Worm (Caenorhabditis elegans): ENCODE results near the gene gei-6.

The gei-6 gene

ce11 chrV:7196498-7196966, 34.1 kb downstream of the gei-6 start, which contains the start of gene F09G2.2 (continued):
- TF ChIP-seq attf-3 (GFP tag; conservative IDR thresholded peaks at IDR 0.05) (peak; percentile 73), F37B4.10 (GFP tag; IDR thresholded peaks at IDR 0.05) (no peak), lin-40 (tag; optimal IDR thresholded peaks at IDR 0.05) (peak; percentile 86), B0336.3 (GFP tag; IDR thresholded peaks at IDR 0.05) (peak; percentile 84), ztf-18 (tag; optimal IDR thresholded peaks at IDR 0.05) (peak; percentile 70), lin-35 (GFP tag; optimal IDR thresholded peaks at IDR 0.05) (peak; percentile 3 to 93 (median 10)), nhr-80 (tag; optimal IDR thresholded peaks at IDR 0.05) (peak; percentile 90), xnd-1 (tag; optimal IDR thresholded peaks at IDR 0.05) (peak; percentile 77), F33H1.4 (GFP tag; IDR thresholded peaks at IDR 0.05) (peak; percentile 79), ztf-25 (GFP tag; IDR thresholded peaks at IDR 0.05) (0 out of 2 replicates have a peak, but pooled peaks have one; percentile 40), bed-2 (GFP tag; IDR thresholded peaks at IDR 0.05) (no peak), tlf-1 (GFP tag; optimal IDR thresholded peaks at IDR 0.05) (peak; percentile 84), zfh-2 (GFP tag; conservative IDR thresholded peaks at IDR 0.05) (peak; percentile 90), T07F8.4 (tag; optimal IDR thresholded peaks at IDR 0.05) (no peak), efl-1 (GFP tag; optimal IDR thresholded peaks at IDR 0.05) (peak; percentile 88), Y67H2A.10 (GFP tag; conservative IDR thresholded peaks at IDR 0.05) (peak; percentile 76; the same call in 1 of the 2 replicates), ceh-27 (GFP tag; optimal IDR thresholded peaks at IDR 0.05) (peak; percentile 88), B0035.1 (tag; optimal IDR thresholded peaks at IDR 0.05) (peak; percentile 0), ceh-91 (GFP tag; IDR thresholded peaks at IDR 0.05) (peak; percentile 82), attf-5 (GFP tag; optimal IDR thresholded peaks at IDR 0.05) (peak; percentile 96), ZK185.1 (tag; optimal IDR thresholded peaks at IDR 0.05; ENCODE audit: poor library complexity, severe bottlenecking) (peak; percentile 68), F10E7.11 (tag; optimal IDR thresholded peaks at IDR 0.05) (no peak), B0019.2 (GFP tag; conservative IDR thresholded peaks at IDR 0.05) (0 out of 2 replicates have a peak, but pooled peaks have one; percentile 53), him-1 (tag; optimal IDR thresholded peaks at IDR 0.05) (peak; percentile 55), attf-6 (GFP tag; IDR thresholded peaks at IDR 0.05) (no peak), lin-54 (GFP tag; optimal IDR thresholded peaks at IDR 0.05) (peak; percentile 93), let-607 (tag; optimal IDR thresholded peaks at IDR 0.05) (peak; percentile 2 to 69), ceh-79 (tag; optimal IDR thresholded peaks at IDR 0.05) (no peak), repo-1 (tag; optimal IDR thresholded peaks at IDR 0.05) (no peak), snpc-4 (GFP tag; optimal IDR thresholded peaks at IDR 0.05) (no peak), snpc-4 (tag; optimal IDR thresholded peaks at IDR 0.05) (peak; percentile 34 to 78 (median 70)), pbrm-1 (GFP tag; IDR thresholded peaks at IDR 0.05) (peak; percentile 89), rcor-1 (GFP tag; IDR thresholded peaks at IDR 0.05) (peak; percentile 93), F23B12.7 (tag; optimal IDR thresholded peaks at IDR 0.05; ENCODE audit: insufficient read depth) (peak; percentile 61), lsl-1 (GFP tag; optimal IDR thresholded peaks at IDR 0.05) (peak; percentile 80), hsf-1 (GFP tag; IDR thresholded peaks at IDR 0.05) (peak; percentile 72; the same call in 1 of the 2 replicates), dpl-1 (GFP tag; optimal IDR thresholded peaks at IDR 0.05) (peak; percentile 90), madf-10 (tag; optimal IDR thresholded peaks at IDR 0.05) (peak; percentile 78), ztf-3 (GFP tag; optimal IDR thresholded peaks at IDR 0.05) (no peak), snpc-1.3 (tag; optimal IDR thresholded peaks at IDR 0.05; ENCODE audit: insufficient read depth) (peak; percentile 83), atf-7 (tag; optimal IDR thresholded peaks at IDR 0.05) (peak; percentile 14), rpc-1 (optimal IDR thresholded peaks at IDR 0.05) (no peak), rpc-1 (tag; optimal IDR thresholded peaks at IDR 0.05) (no peak), zim-3 (tag; optimal IDR thresholded peaks at IDR 0.05) (no peak), ets-4 (GFP tag; optimal IDR thresholded peaks at IDR 0.05) (peak; percentile 42), Y53G8AR.9 (GFP tag; conservative IDR thresholded peaks at IDR 0.05) (peak; percentile 92), hmg-1.2 (GFP tag; IDR thresholded peaks at IDR 0.05) (peak; percentile 99), bed-1 (GFP tag; IDR thresholded peaks at IDR 0.05) (no peak)

Data from whole organism, young adult.